Fruit fly (Drosophila melanogaster): ENCODE results near the gene CG31272.
A peak's percentile ranks its signal among the peaks of the same experiment; 100 is the strongest.

The CG31272 gene

dm6 chr3R:10747650-10748049, 11.5 kb downstream of the CG31272 start (continued):
- TF ChIP-seq mam (GFP tag; optimal IDR thresholded peaks at IDR 0.05) (peak; percentile 19), CG7963 (GFP tag; IDR thresholded peaks at IDR 0.05; ENCODE audit: partially characterized antibody) (no peak), CG18599 (GFP tag; optimal IDR thresholded peaks at IDR 0.05) (peak; percentile 48), hb (GFP tag; IDR thresholded peaks at IDR 0.05; ENCODE audit: partially characterized antibody) (no peak), Meics (GFP tag; optimal IDR thresholded peaks at IDR 0.05) (peak; percentile 23), CG12236 (GFP tag; optimal IDR thresholded peaks at IDR 0.05) (no peak), CG18262 (tag; optimal IDR thresholded peaks at IDR 0.05) (no peak), tin (GFP tag; optimal IDR thresholded peaks at IDR 0.05) (no peak), CG7357 (GFP tag; IDR thresholded peaks at IDR 0.05) (no peak), CG13624 (GFP tag; optimal IDR thresholded peaks at IDR 0.05) (peak; percentile 9), Nf-YA (GFP tag; IDR thresholded peaks at IDR 0.05) (no peak), Ets65A (GFP tag) (peak; percentile 76), z (GFP tag; IDR thresholded peaks at IDR 0.05) (no peak), tap (tag; optimal IDR thresholded peaks at IDR 0.05) (no peak), Rfx (GFP tag; IDR thresholded peaks at IDR 0.05) (peak; percentile 60), Atf-2 (GFP tag; optimal IDR thresholded peaks at IDR 0.05) (no peak), CG6272 (GFP tag; IDR thresholded peaks at IDR 0.05) (0 out of 2 replicates have a peak, but pooled peaks have one; percentile 16), Drgx (GFP tag; IDR thresholded peaks at IDR 0.05) (no peak), bab2 (GFP tag; optimal IDR thresholded peaks at IDR 0.05) (no peak), CG3847 (GFP tag; IDR thresholded peaks at IDR 0.05) (no peak), CG11504 (tag; optimal IDR thresholded peaks at IDR 0.05) (peak; percentile 35), crp (GFP tag; optimal IDR thresholded peaks at IDR 0.05) (no peak), CG4360 (GFP tag; IDR thresholded peaks at IDR 0.05) (no peak), usp (GFP tag; optimal IDR thresholded peaks at IDR 0.05) (no peak), lmd (GFP tag; IDR thresholded peaks at IDR 0.05) (peak; percentile 25; the same call in 1 of the 2 replicates), CG31441 (GFP tag; IDR thresholded peaks at IDR 0.05) (no peak), Fer3 (tag; optimal IDR thresholded peaks at IDR 0.05) (peak; percentile 36), CG2120 (GFP tag; optimal IDR thresholded peaks at IDR 0.05) (peak; percentile 45), peb (GFP tag; IDR thresholded peaks at IDR 0.05) (no peak), slbo (GFP tag; IDR thresholded peaks at IDR 0.05) (peak; percentile 49; the same call in 1 of the 2 replicates), lilli (GFP tag; optimal IDR thresholded peaks at IDR 0.05) (peak; percentile 13), Taf1 (GFP tag; IDR thresholded peaks at IDR 0.05) (no peak), CG7786 (GFP tag; optimal IDR thresholded peaks at IDR 0.05) (no peak), HLH3B (GFP tag; IDR thresholded peaks at IDR 0.05) (no peak), stc (GFP tag; IDR thresholded peaks at IDR 0.05) (0 out of 2 replicates have a peak, but pooled peaks have one; percentile 13), CG10366 (GFP tag; IDR thresholded peaks at IDR 0.05) (no peak)

DNA sequence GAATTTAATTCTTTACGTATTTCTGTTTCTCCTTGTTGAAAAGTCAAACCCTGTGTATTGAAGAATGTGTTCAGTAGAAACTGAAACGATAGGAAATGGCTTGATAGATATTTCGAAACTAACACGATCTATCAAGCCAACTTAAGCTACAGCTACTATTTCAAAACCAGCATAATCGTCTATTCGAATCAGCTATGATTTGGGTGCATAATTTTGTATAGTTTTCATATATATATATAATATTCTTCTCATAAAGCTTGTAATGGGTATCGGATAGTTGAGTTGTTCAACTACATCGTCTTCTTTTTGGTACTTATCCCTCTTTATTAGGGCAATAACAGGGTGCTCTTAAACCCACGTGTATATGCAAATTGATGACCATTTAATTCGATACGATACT, 23.3 kb downstream of the CG31272 start, which contains the start of gene tomboy20:
Gene tomboy20 (minus strand): TSS at position 101 of the 400 bp plus-strand sequence.
- no peak for TF ChIP-seq CG14014 (GFP tag; IDR thresholded peaks at IDR 0.05)
- no peak for TF ChIP-seq psq (GFP tag; optimal IDR thresholded peaks at IDR 0.05)
- TF ChIP-seq CG32532 (GFP tag; IDR thresholded peaks at IDR 0.05), result no peak
- no peak for TF ChIP-seq MBD-R2 (GFP tag; IDR thresholded peaks at IDR 0.05)
- no peak for TF ChIP-seq Poxn (GFP tag; IDR thresholded peaks at IDR 0.05)
- no peak for TF ChIP-seq CG6689 (GFP tag; IDR thresholded peaks at IDR 0.05)
- TF ChIP-seq NfI (GFP tag; optimal IDR thresholded peaks at IDR 0.05), result no peak
- TF ChIP-seq grau (tag; optimal IDR thresholded peaks at IDR 0.05), result no peak
- no peak for TF ChIP-seq CG15479 (GFP tag; optimal IDR thresholded peaks at IDR 0.05)
- no peak for TF ChIP-seq CG6272 (GFP tag; IDR thresholded peaks at IDR 0.05)
- no peak for TF ChIP-seq CG10543 (GFP tag; optimal IDR thresholded peaks at IDR 0.05)
- no peak for TF ChIP-seq CG8290 (GFP tag; optimal IDR thresholded peaks at IDR 0.05)
- no peak for TF ChIP-seq CG8290 (tag; optimal IDR thresholded peaks at IDR 0.05)

Data from whole organism, embryonic.